Worm (Caenorhabditis elegans): ENCODE measurements around the gene T20D4.10.
"Not testable (repeated sequence)": the region's sequence is repeated elsewhere in the genome, so short reads cannot be mapped to it uniquely, and the experiment has no call there.

The T20D4.10 gene

ce11 chrV:3399952-3400351 lies at the start of gene T20D4.10:
Gene T20D4.10, plus strand, starts transcription at chrV:3400252.
- TF ChIP-seq madf-10 (tag; optimal IDR thresholded peaks at IDR 0.05); nfya-2 (GFP tag; IDR thresholded peaks at IDR 0.05); F57C9.4 (tag; optimal IDR thresholded peaks at IDR 0.05): not testable (repeated sequence)

- no peak for TF ChIP-seq ceh-58 (GFP tag; IDR thresholded peaks at IDR 0.05)
- no peak for TF ChIP-seq snpc-1.1 (tag; optimal IDR thresholded peaks at IDR 0.05; ENCODE audit: insufficient read depth)
- TF ChIP-seq F52B5.7 (tag; optimal IDR thresholded peaks at IDR 0.05): no peak
- TF ChIP-seq madf-6 (GFP tag; IDR thresholded peaks at IDR 0.05): no peak
- TF ChIP-seq K11D2.4 (GFP tag; IDR thresholded peaks at IDR 0.05): no peak
- TF ChIP-seq F57A8.1 (GFP tag; optimal IDR thresholded peaks at IDR 0.05): no peak
- no peak for TF ChIP-seq dpff-1 (tag; optimal IDR thresholded peaks at IDR 0.05)
- TF ChIP-seq ceh-27 (GFP tag; optimal IDR thresholded peaks at IDR 0.05): no peak
- no peak for TF ChIP-seq Y79H2A.3 (GFP tag; conservative IDR thresholded peaks at IDR 0.05)
- TF ChIP-seq F49E8.2 (tag; optimal IDR thresholded peaks at IDR 0.05; ENCODE audit: insufficient read depth): no peak
- TF ChIP-seq F10E7.11 (tag; optimal IDR thresholded peaks at IDR 0.05): no peak
- no peak for TF ChIP-seq lag-1 (GFP tag; IDR thresholded peaks at IDR 0.05)
- TF ChIP-seq let-607 (tag; optimal IDR thresholded peaks at IDR 0.05): no peak
- TF ChIP-seq nhr-27 (tag; optimal IDR thresholded peaks at IDR 0.05): no peak
- TF ChIP-seq F22D6.2 (tag; optimal IDR thresholded peaks at IDR 0.05): no peak
- TF ChIP-seq lin-40 (tag; optimal IDR thresholded peaks at IDR 0.05): no peak
These were observed 48.8 kb upstream of the T20D4.10 start, which contains the start of gene str-63 for ce11 chrV:3351266-3351665. Gene str-63, plus strand, starts transcription at chrV:3351566.

ce11 chrV:3352925-3353324 lies 47.1 kb upstream of the T20D4.10 start, which contains the start of gene C17B7.12:
Gene C17B7.12, plus strand, starts transcription at chrV:3353225.
- no peak for TF ChIP-seq pbrm-1 (GFP tag; IDR thresholded peaks at IDR 0.05)
- no peak for TF ChIP-seq Y56A3A.18 (GFP tag; IDR thresholded peaks at IDR 0.05)

- TF ChIP-seq madf-10 (tag; optimal IDR thresholded peaks at IDR 0.05) (no peak), zfh-2 (GFP tag; conservative IDR thresholded peaks at IDR 0.05) (no peak), C06A6.2 (GFP tag; conservative IDR thresholded peaks at IDR 0.05) (no peak), ceh-40 (GFP tag; IDR thresholded peaks at IDR 0.05) (no peak), cebp-2 (GFP tag; IDR thresholded peaks at IDR 0.05) (no peak), F33H1.4 (GFP tag; IDR thresholded peaks at IDR 0.05) (no peak), ztf-6 (GFP tag; IDR thresholded peaks at IDR 0.05) (no peak), snpc-4 (GFP tag; optimal IDR thresholded peaks at IDR 0.05) (no peak), snpc-4 (tag; optimal IDR thresholded peaks at IDR 0.05) (no peak), nhr-27 (tag; optimal IDR thresholded peaks at IDR 0.05) (no peak), bed-1 (GFP tag; IDR thresholded peaks at IDR 0.05) (no peak)
These were observed 44.5 kb upstream of the T20D4.10 start for ce11 chrV:3355544-3355943.

ce11 chrV:3357106-3357505 lies 42.9 kb upstream of the T20D4.10 start, which contains the start of gene scrm-3:
Gene scrm-3, minus strand, starts transcription at chrV:3357206.
- no peak for TF ChIP-seq madf-3 (GFP tag; IDR thresholded peaks at IDR 0.05)
- TF ChIP-seq hmg-1.2 (GFP tag; IDR thresholded peaks at IDR 0.05): peak; percentile 37; the same call in 1 of the 2 replicates
- TF ChIP-seq K12H6.12 (tag; optimal IDR thresholded peaks at IDR 0.05): no peak
- no peak for TF ChIP-seq madf-8 (GFP tag; conservative IDR thresholded peaks at IDR 0.05)
- no peak for TF ChIP-seq nhr-80 (tag; optimal IDR thresholded peaks at IDR 0.05)
- TF ChIP-seq let-526 (GFP tag; IDR thresholded peaks at IDR 0.05): no peak
